Comparison of ENCODE assay signal across 1 worm cellular context in genomic region chrIII:10816045-10816444, ce11.
TF ChIP-seq lines count a peak whose summit lies in the region.

No protein-coding gene starts in this region.

TF ChIP-seq in whole organism, L1 larva, 84 proteins besides CTCF, POLR2A, EP300 and RAD21 (continued from another document):
- peak; percentile 31 for TF ChIP-seq swsn-7 (tag; optimal IDR thresholded peaks at IDR 0.05; lab: Kevin White, UChicago)
TF ChIP-seq in whole organism, L1 larva: peak in this region for 22.
